Worm (Caenorhabditis elegans) whole organism, late embryonic: ENCODE data around the gene F14E5.2.

Experiments used
- C38D4.7 ChIP-seq: fragments of 200-800 bp; sonication (Bioruptor generic); optimal IDR thresholded peaks from 2 replicates; lab custom pipeline; 2018; ENCODE audit warnings: mild to moderate bottlenecking, missing genetic modification characterization, moderate library complexity, missing compliant biosample characterization
- K09A11.1 ChIP-seq: sonication (generic microtip); optimal IDR thresholded peaks from 2 replicates; lab custom pipeline; 2017; ENCODE audit warnings: antibody characterized with exemption, mild to moderate bottlenecking, missing genetic modification characterization, missing compliant biosample characterization; ENCODE audit not compliant: insufficient read depth
- Y22D7AL.16 ChIP-seq: sonication (generic microtip); optimal IDR thresholded peaks from 2 replicates; lab custom pipeline; 2016; ENCODE audit warnings: missing genetic modification characterization, missing compliant biosample characterization
- ceh-31 ChIP-seq: sonication (generic microtip); optimal IDR thresholded peaks from 2 replicates; lab custom pipeline; 2016; ENCODE audit warnings: missing genetic modification characterization, missing compliant biosample characterization
- ceh-34 ChIP-seq: sonication (generic microtip); optimal IDR thresholded peaks from 2 replicates; lab custom pipeline; 2016; ENCODE audit warnings: mild to moderate bottlenecking, missing genetic modification characterization, missing compliant biosample characterization
- fkh-10 ChIP-seq: fragments of 150-350 bp; optimal IDR thresholded peaks from 2 replicates; lab custom pipeline; 2014; ENCODE audit warnings: missing biosample characterization, missing genetic modification reagents, missing genetic modification characterization
- mec-3 ChIP-seq: sonication (generic microtip); optimal IDR thresholded peaks from 2 replicates; lab custom pipeline; 2016; ENCODE audit warnings: borderline replicate concordance, missing genetic modification characterization, missing compliant biosample characterization
- nhr-11 ChIP-seq: fragments of 150-350 bp; optimal IDR thresholded peaks from 2 replicates; lab custom pipeline; 2014; ENCODE audit warnings: missing biosample characterization, missing genetic modification characterization
- nhr-232 ChIP-seq: sonication (generic microtip); optimal IDR thresholded peaks from 2 replicates; lab custom pipeline; 2016; ENCODE audit warnings: missing genetic modification characterization, missing compliant biosample characterization
- pag-3 ChIP-seq: sonication (generic microtip); optimal IDR thresholded peaks from 2 replicates; lab custom pipeline; 2016; ENCODE audit warnings: missing compliant biosample characterization, missing genetic modification characterization, borderline replicate concordance
- pha-4 ChIP-seq: fragments of 150-350 bp; optimal IDR thresholded peaks from 2 replicates; lab custom pipeline; 2018; ENCODE audit warnings: missing biosample characterization, missing genetic modification reagents, missing genetic modification characterization
- pqm-1 ChIP-seq: sonication (generic microtip); optimal IDR thresholded peaks from 2 replicates; lab custom pipeline; 2016; ENCODE audit warnings: missing genetic modification characterization, missing compliant biosample characterization
- sox-2 ChIP-seq: fragments of 200-800 bp; sonication (Bioruptor generic); IDR thresholded peaks from 2 replicates; pipeline ENCODE4 v1.3.6; 2022; ENCODE audit warnings: missing genetic modification reagents, missing genetic modification characterization, missing compliant biosample characterization
- ztf-16 ChIP-seq: sonication (generic microtip); optimal IDR thresholded peaks from 2 replicates; lab custom pipeline; 2017; ENCODE audit warnings: missing genetic modification characterization, missing compliant biosample characterization

ce11 chrII:8388001-8388513 lies 40.6 kb downstream of the F14E5.2 start, which contains the start of gene drd-1:
- TF ChIP-seq pqm-1 (tag; lab: Kevin White, UChicago) (no peak), pag-3 (tag; lab: Kevin White, UChicago) (no peak), nhr-232 (tag; lab: Kevin White, UChicago) (no peak), pha-4 (tag; lab: Kevin White, UChicago) (no peak), ztf-16 (no peak), C38D4.7 (GFP tag; lab: Kevin White, UChicago) (no peak), mec-3 (no peak), sox-2 (GFP tag; lab: Robert Waterston, UW) (no peak), nhr-11 (tag; lab: Kevin White, UChicago) (no peak), K09A11.1 (tag; lab: Kevin White, UChicago) (no peak), ceh-34 (tag; lab: Kevin White, UChicago) (no peak), fkh-10 (GFP tag; lab: Kevin White, UChicago) (no peak), ceh-31 (tag; lab: Kevin White, UChicago) (no peak), Y22D7AL.16 (tag; lab: Kevin White, UChicago) (no peak)
